Worm (Caenorhabditis elegans) whole organism, L3 larva: ENCODE data around the gene acbp-3.

Source experiments
- R02D3.7 ChIP-seq: fragments of 150-350 bp; optimal IDR thresholded peaks from 2 replicates; lab custom pipeline; 2014; ENCODE audit warnings: missing biosample characterization, missing genetic modification characterization
- aly-2 ChIP-seq: fragments of 150-350 bp; optimal IDR thresholded peaks from 2 replicates; lab custom pipeline; 2014; ENCODE audit warnings: missing biosample characterization, missing genetic modification characterization
- ama-1 ChIP-seq: fragments of 150-350 bp; optimal IDR thresholded peaks from 2 replicates; lab custom pipeline; 2018
- ceh-16 ChIP-seq: sonication (generic microtip); optimal IDR thresholded peaks from 2 replicates; lab custom pipeline; 2017; ENCODE audit warnings: missing biosample characterization, missing genetic modification characterization
- ceh-28 ChIP-seq: fragments of 150-350 bp; optimal IDR thresholded peaks from 2 replicates; lab custom pipeline; 2014; ENCODE audit warnings: missing biosample characterization, missing genetic modification reagents, missing genetic modification characterization
- ceh-9 ChIP-seq: sonication (generic microtip); optimal IDR thresholded peaks from 2 replicates; lab custom pipeline; 2018; ENCODE audit warnings: missing biosample characterization, missing genetic modification characterization
- daf-12 ChIP-seq: fragments of 150-350 bp; optimal IDR thresholded peaks from 2 replicates; lab custom pipeline; 2014; ENCODE audit warnings: missing biosample characterization, missing genetic modification reagents, missing genetic modification characterization
- egl-27 ChIP-seq: sonication (generic microtip); optimal IDR thresholded peaks from 4 replicates; lab custom pipeline; 2017; ENCODE audit warnings: missing biosample characterization, missing genetic modification reagents, missing genetic modification characterization
- egl-5 ChIP-seq: fragments of 150-350 bp; optimal IDR thresholded peaks from 2 replicates; lab custom pipeline; 2017; ENCODE audit warnings: missing biosample characterization, missing genetic modification reagents, missing genetic modification characterization, inconsistent platforms
- elt-2 ChIP-seq: sonication (generic microtip); optimal IDR thresholded peaks from 2 replicates; lab custom pipeline; 2016; ENCODE audit warnings: missing genetic modification reagents, mild to moderate bottlenecking, missing genetic modification characterization, missing compliant biosample characterization
- elt-3 ChIP-seq, 3 experiments: fragments of 150-350 bp in 1 of 3; sonication (generic microtip) in 2 of 3; optimal IDR thresholded peaks; 2 replicates in 2 of 3; 4 replicates in 1 of 3; lab custom pipeline; 2014 to 2017; ENCODE audit warnings: missing biosample characterization in 3 of 3, missing genetic modification characterization in 3 of 3
- eor-1 ChIP-seq, 2 experiments: fragments of 150-350 bp; optimal IDR thresholded peaks; 2 replicates each; lab custom pipeline; 2014 to 2018; ENCODE audit warnings: missing biosample characterization in 2 of 2, missing genetic modification characterization in 2 of 2
- fkh-10 ChIP-seq: sonication (generic microtip); optimal IDR thresholded peaks from 2 replicates; lab custom pipeline; 2017; ENCODE audit warnings: missing biosample characterization, missing genetic modification reagents, missing genetic modification characterization
- fos-1 ChIP-seq: fragments of 150-350 bp; optimal IDR thresholded peaks from 2 replicates; lab custom pipeline; 2014; ENCODE audit warnings: missing biosample characterization, missing genetic modification characterization
- hmg-11 ChIP-seq: sonication (generic microtip); optimal IDR thresholded peaks from 2 replicates; lab custom pipeline; 2016; ENCODE audit warnings: missing genetic modification characterization, missing compliant biosample characterization
- jun-1 ChIP-seq: fragments of 150-350 bp; optimal IDR thresholded peaks from 2 replicates; lab custom pipeline; 2014; ENCODE audit warnings: missing biosample characterization, missing genetic modification reagents, missing genetic modification characterization
- mml-1 ChIP-seq: fragments of 150-350 bp; sonication (generic microtip); optimal IDR thresholded peaks from 3 replicates; lab custom pipeline; 2014; ENCODE audit warnings: missing biosample characterization, missing genetic modification characterization
- nfya-1 ChIP-seq: sonication (generic microtip); optimal IDR thresholded peaks from 2 replicates; lab custom pipeline; 2017; ENCODE audit warnings: missing genetic modification characterization, mild to moderate bottlenecking, missing compliant biosample characterization, antibody characterized with exemption, moderate library complexity; ENCODE audit not compliant: insufficient read depth
- nhr-11 ChIP-seq: fragments of 150-350 bp; optimal IDR thresholded peaks from 2 replicates; lab custom pipeline; 2014; ENCODE audit warnings: missing biosample characterization, missing genetic modification characterization
- nhr-12 ChIP-seq: fragments of 150-350 bp; optimal IDR thresholded peaks from 2 replicates; lab custom pipeline; 2014; ENCODE audit warnings: missing biosample characterization, missing genetic modification characterization
- nhr-23 ChIP-seq: fragments of 150-350 bp; optimal IDR thresholded peaks from 2 replicates; lab custom pipeline; 2014; ENCODE audit warnings: missing biosample characterization, missing genetic modification reagents, missing genetic modification characterization
- nhr-28 ChIP-seq: fragments of 150-350 bp; optimal IDR thresholded peaks from 2 replicates; lab custom pipeline; 2014; ENCODE audit warnings: missing biosample characterization, missing genetic modification characterization
- nhr-76 ChIP-seq: fragments of 150-350 bp; sonication (generic microtip); optimal IDR thresholded peaks from 5 replicates; lab custom pipeline; 2014; ENCODE audit warnings: missing biosample characterization, missing genetic modification characterization
- nhr-77 ChIP-seq: fragments of 150-350 bp; optimal IDR thresholded peaks from 2 replicates; lab custom pipeline; 2014; ENCODE audit warnings: missing biosample characterization, missing genetic modification characterization
- pha-4 ChIP-seq: fragments of 150-350 bp; optimal IDR thresholded peaks from 2 replicates; lab custom pipeline; 2014; ENCODE audit warnings: missing biosample characterization, missing genetic modification reagents, missing genetic modification characterization
- skn-1 ChIP-seq: fragments of 150-350 bp; optimal IDR thresholded peaks from 2 replicates; lab custom pipeline; 2014; ENCODE audit warnings: missing biosample characterization, missing genetic modification characterization
- snpc-4 ChIP-seq: fragments of 150-350 bp; optimal IDR thresholded peaks from 2 replicates; lab custom pipeline; 2014; ENCODE audit warnings: missing biosample characterization, missing genetic modification characterization
- unc-39 ChIP-seq: sonication (generic microtip); optimal IDR thresholded peaks from 4 replicates; lab custom pipeline; 2017; ENCODE audit warnings: missing biosample characterization, missing genetic modification characterization
- unc-62 ChIP-seq: fragments of 150-350 bp; sonication (generic microtip); optimal IDR thresholded peaks from 4 replicates; lab custom pipeline; 2014; ENCODE audit warnings: missing biosample characterization, missing genetic modification reagents, missing genetic modification characterization
- zag-1 ChIP-seq: fragments of 150-350 bp; optimal IDR thresholded peaks from 2 replicates; lab custom pipeline; 2014; ENCODE audit warnings: missing biosample characterization, missing genetic modification characterization
- ztf-11 ChIP-seq: fragments of 150-350 bp; optimal IDR thresholded peaks from 2 replicates; lab custom pipeline; 2014; ENCODE audit warnings: missing biosample characterization, missing genetic modification characterization
- ztf-4 ChIP-seq: fragments of 150-350 bp; optimal IDR thresholded peaks from 2 replicates; lab custom pipeline; 2014; ENCODE audit warnings: missing biosample characterization, missing genetic modification characterization

acbp-3 gene

ce11 chrX:10914421-10915277 is 11.6 kb downstream of the acbp-3 start:
- TF ChIP-seq elt-2 (peak; percentile 61), eor-1 (tag; optimal IDR thresholded peaks at IDR 0.05; lab: Kevin White, UChicago) (no peak)

DNA sequence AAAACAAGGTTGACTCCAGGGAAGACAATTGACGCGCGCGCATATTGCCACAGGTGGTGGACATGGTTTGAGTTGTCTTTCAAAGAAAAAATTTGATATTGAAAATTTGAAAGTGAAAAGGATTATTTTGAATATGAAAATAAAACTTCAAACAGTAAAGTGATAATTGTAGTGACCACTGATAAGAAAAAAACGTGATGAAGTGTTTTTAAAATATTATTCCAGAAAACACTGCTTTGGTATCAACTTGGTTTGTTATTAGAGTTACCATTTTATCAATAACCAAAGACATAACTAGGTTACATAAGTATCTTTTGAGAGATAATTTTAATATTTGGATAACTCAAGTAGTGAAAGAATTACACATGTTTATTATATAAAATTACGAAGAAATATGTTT is 13.1 kb downstream of the acbp-3 start:
- TF ChIP-seq pha-4 (tag; lab: Kevin White, UChicago) (peak; percentile 55), ceh-16 (tag; lab: Kevin White, UChicago) (no peak), ceh-28 (no peak), elt-2 (peak; percentile 44), nhr-77 (tag; lab: Kevin White, UChicago) (no peak)

ce11 chrX:10919613-10920012 is 16.5 kb downstream of the acbp-3 start, which contains the start of gene nstp-9:
Gene nstp-9, minus strand, starts transcription at chrX:10919713.
- TF ChIP-seq nfya-1 (tag; lab: Kevin White, UChicago): no peak
- no peak for TF ChIP-seq elt-3 (tag; optimal IDR thresholded peaks at IDR 0.05; lab: Kevin White, UChicago)

DNA sequence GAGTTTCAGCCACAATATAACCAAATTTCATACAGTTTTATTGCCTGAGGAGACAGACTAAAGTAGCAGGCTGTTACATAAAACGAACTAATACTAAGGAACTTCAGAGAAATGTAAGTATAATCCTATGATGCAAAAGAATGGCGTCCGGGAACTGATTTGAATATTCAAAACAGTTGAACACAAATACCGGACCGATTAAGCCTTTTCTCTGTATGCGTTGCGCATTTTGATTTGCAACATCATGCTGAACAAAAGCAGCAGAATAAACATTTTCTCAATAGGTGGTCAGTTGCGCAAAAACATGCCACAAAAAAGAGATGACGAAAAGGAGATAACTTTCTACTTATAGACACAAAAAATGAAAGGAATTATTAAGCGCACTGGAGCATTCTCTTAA is 21.0 kb downstream of the acbp-3 start:
- no peak for TF ChIP-seq jun-1 (tag; lab: Kevin White, UChicago)
- TF ChIP-seq ztf-4 (tag; lab: Kevin White, UChicago): no peak
- no peak for TF ChIP-seq ztf-11 (tag; lab: Kevin White, UChicago)
- TF ChIP-seq egl-5 (tag; lab: Kevin White, UChicago): no peak
- no peak for TF ChIP-seq hmg-11 (tag; lab: Kevin White, UChicago)
- no peak for TF ChIP-seq ama-1 (lab: Kevin White, UChicago)
- no peak for TF ChIP-seq zag-1 (tag; lab: Kevin White, UChicago)
- TF ChIP-seq unc-62 (GFP tag; lab: Kevin White, UChicago): no peak
- TF ChIP-seq daf-12: no peak
- no peak for TF ChIP-seq nhr-77 (tag; lab: Kevin White, UChicago)
- no peak for TF ChIP-seq fos-1 (tag; lab: Kevin White, UChicago)
- TF ChIP-seq snpc-4 (tag; lab: Kevin White, UChicago): no peak
- TF ChIP-seq mml-1 (tag; lab: Kevin White, UChicago): no peak
- TF ChIP-seq unc-39 (tag; lab: Kevin White, UChicago): no peak
- TF ChIP-seq skn-1: no peak
- TF ChIP-seq nhr-12 (tag; lab: Kevin White, UChicago): no peak
- no peak for TF ChIP-seq eor-1 (tag; optimal IDR thresholded peaks at IDR 0.05; lab: Kevin White, UChicago)
- no peak for TF ChIP-seq nhr-11

ce11 chrX:10927136-10927535 is 24.1 kb downstream of the acbp-3 start:
- TF ChIP-seq nhr-77 (tag; lab: Kevin White, UChicago): no peak
- no peak for TF ChIP-seq nhr-28
- no peak for TF ChIP-seq ceh-9 (tag; lab: Kevin White, UChicago)

DNA sequence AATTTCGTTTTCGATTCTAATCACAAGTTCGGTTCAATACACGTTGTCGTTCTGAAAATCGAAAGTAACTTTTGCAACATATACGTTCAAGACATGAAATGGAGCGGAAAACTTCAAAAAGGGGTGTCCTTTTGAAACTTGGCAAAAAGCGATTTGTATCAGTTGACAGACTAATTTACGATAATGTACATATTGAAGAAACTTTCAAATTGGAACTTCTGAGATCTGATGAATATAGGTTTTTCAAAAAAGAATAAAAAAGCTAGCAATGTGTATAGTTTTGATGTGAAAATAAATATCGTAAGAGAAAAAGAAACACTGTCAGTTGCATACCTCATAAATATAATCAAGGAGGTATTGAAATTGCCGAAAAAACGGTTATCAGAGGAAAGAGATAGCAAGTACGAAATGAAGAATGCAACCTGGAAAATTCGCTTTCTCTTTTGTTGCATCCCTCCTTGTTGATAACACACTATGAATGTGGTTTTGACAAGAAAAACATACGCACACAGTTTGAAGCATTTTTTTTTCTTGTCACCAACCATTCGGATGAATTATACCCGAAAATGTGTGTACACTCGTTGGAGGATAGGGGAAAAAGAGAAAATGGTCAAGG is 26.0 kb downstream of the acbp-3 start, which contains the start of gene dgn-1:
Gene dgn-1 (minus strand): TSS at position 51 of the 616 bp plus-strand sequence.
- TF ChIP-seq elt-2: peak; percentile 56
- TF ChIP-seq aly-2 (tag; lab: Kevin White, UChicago): no peak
- peak; percentile 26 for TF ChIP-seq pha-4 (tag; lab: Kevin White, UChicago)
- TF ChIP-seq snpc-4 (tag; lab: Kevin White, UChicago): no peak

DNA sequence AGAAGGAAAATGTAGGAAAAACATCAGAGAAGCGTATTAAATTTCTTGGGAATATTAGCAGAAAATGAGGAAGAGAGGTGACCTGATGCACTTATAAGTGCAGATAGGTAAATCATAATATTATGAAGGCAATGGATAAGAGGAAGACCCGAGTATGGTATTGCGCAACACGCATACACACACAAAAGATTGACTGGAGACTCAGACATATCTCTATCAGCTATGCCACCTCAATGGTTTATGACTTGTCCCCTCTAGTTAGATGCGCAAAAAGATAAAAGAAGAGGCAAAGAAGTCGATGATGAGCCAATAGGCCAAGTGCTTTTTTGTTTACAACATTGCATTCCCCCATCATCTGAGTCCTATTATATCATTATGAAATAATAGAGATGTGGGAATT is 29.0 kb downstream of the acbp-3 start:
- TF ChIP-seq snpc-4 (tag; lab: Kevin White, UChicago) (no peak), R02D3.7 (no peak), nhr-23 (tag; lab: Kevin White, UChicago) (no peak), egl-27 (tag; lab: Kevin White, UChicago) (no peak), nhr-12 (tag; lab: Kevin White, UChicago) (no peak), unc-62 (GFP tag; lab: Kevin White, UChicago) (no peak), fkh-10 (GFP tag; lab: Kevin White, UChicago) (no peak), nhr-76 (tag; lab: Kevin White, UChicago) (no peak)
